Fruit fly (Drosophila melanogaster) whole organism: ENCODE data around the gene CG42553.

Experiments used
- CG8478 ChIP-seq: fragments of >200 bp; optimal IDR thresholded peaks from 2 replicates; lab custom pipeline; 2018; ENCODE audit warnings: inconsistent platforms
- Dll ChIP-seq: fragments of >200 bp; optimal IDR thresholded peaks from 2 replicates; lab custom pipeline; 2017
- EcR ChIP-seq, 2 experiments: fragments of >200 bp; optimal IDR thresholded peaks; 2 replicates each; lab custom pipeline; 2017; ENCODE audit warnings: missing biosample characterization in 2 of 2, missing genetic modification characterization in 2 of 2, missing genetic modification reagents in 2 of 2
- pan ChIP-seq: fragments of >200 bp; optimal IDR thresholded peaks from 2 replicates; lab custom pipeline; 2017
- psq ChIP-seq: fragments of >200 bp; optimal IDR thresholded peaks from 2 replicates; lab custom pipeline; 2017
- usp ChIP-seq: fragments of >200 bp; optimal IDR thresholded peaks from 2 replicates; lab custom pipeline; 2017; ENCODE audit warnings: missing biosample characterization, missing genetic modification characterization, mixed read lengths

The CG42553 gene

DNA sequence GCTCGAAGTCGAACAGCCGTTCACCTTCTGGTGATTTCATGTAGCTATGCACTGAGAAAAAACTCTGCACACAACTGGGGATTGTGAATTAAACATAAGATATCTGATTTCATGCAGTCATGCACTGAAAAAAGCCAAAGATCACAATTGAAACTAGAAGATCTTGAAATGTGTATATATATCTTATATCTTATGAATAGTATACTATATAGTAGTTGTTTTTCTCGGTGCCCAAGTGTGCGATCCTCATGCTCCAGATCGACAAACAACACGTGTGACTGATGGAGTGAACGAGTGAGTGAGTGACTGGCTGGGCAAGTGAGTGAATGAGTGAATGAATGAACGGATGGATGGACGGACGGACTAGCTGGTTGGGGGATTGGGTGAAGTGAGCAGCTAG lies 11.9 kb upstream of the CG42553 start:
- TF ChIP-seq EcR (GFP tag; optimal IDR thresholded peaks at IDR 0.05; lab: Kevin White, UChicago) (no peak), CG8478 (lab: Kevin White, UChicago) (no peak), psq (lab: Kevin White, UChicago) (no peak), usp (GFP tag; lab: Kevin White, UChicago) (no peak)

DNA sequence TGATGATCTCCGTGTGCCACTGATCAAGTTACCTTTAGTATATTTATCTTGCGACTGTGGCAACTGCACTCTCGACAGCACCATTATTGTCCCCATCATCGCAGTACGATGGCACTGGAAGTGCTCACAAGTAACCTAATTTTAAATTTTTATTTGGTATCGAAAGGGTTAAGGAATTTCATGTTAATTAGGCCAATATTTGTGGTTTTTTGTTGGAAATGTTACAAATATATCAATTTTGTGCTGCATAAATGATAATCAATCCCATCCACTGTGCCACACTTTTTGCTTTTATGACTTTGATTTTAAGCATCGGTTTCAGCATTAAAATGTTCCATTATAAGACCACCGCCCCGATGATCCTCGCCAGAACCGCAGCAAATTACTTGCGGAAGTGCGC lies 11.3 kb upstream of the CG42553 start:
- TF ChIP-seq pan (no peak), CG8478 (lab: Kevin White, UChicago) (no peak), EcR (GFP tag; optimal IDR thresholded peaks at IDR 0.05; lab: Kevin White, UChicago) (no peak), psq (lab: Kevin White, UChicago) (no peak), Dll (lab: Kevin White, UChicago) (no peak), usp (GFP tag; lab: Kevin White, UChicago) (no peak)

DNA sequence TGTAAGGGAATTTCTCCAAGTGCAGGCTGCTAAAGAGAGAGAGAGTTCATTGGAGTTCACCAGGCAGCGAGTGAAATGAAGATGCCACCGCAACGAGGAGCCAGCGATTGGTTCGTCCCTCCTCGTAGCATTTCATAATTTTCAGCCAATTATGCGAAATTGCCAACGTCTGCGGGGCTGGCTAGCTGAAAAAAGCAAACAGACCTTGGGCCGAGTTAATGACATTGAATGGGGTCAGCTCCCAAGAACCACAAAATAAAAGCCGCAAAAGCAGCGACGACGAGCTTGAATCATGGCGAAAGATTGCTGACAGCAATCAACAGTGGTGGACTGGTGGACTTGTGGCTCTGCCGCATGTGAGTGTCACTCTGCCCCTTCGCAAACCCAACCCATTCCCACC lies 10.3 kb upstream of the CG42553 start:
- TF ChIP-seq CG8478 (lab: Kevin White, UChicago): no peak
- no peak for TF ChIP-seq usp (GFP tag; lab: Kevin White, UChicago)
- no peak for TF ChIP-seq Dll (lab: Kevin White, UChicago)
- TF ChIP-seq psq (lab: Kevin White, UChicago): no peak
- no peak for TF ChIP-seq pan

DNA sequence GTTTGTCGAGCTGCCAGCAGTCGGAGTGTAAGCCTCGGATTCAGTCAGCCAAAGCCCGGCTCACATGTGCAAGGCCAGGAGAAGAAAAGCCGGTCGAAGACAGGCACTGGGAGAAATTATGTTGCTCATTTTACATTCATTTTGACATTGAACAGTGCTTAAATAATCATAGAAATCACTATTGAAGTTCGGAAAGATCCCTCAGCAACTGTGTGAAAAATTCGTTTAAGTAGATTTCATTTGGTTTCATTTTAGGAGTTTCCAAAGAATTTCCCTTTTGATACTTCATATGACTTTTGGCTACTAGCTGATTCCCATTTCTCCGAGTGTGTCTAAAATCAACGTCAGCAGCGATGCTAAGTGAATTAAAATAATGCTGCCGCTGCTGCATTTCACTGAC lies 9.4 kb upstream of the CG42553 start:
- TF ChIP-seq Dll (lab: Kevin White, UChicago) (no peak), usp (GFP tag; lab: Kevin White, UChicago) (no peak), psq (lab: Kevin White, UChicago) (no peak), CG8478 (lab: Kevin White, UChicago) (no peak), EcR (GFP tag; optimal IDR thresholded peaks at IDR 0.05; lab: Kevin White, UChicago) (no peak), pan (no peak)

DNA sequence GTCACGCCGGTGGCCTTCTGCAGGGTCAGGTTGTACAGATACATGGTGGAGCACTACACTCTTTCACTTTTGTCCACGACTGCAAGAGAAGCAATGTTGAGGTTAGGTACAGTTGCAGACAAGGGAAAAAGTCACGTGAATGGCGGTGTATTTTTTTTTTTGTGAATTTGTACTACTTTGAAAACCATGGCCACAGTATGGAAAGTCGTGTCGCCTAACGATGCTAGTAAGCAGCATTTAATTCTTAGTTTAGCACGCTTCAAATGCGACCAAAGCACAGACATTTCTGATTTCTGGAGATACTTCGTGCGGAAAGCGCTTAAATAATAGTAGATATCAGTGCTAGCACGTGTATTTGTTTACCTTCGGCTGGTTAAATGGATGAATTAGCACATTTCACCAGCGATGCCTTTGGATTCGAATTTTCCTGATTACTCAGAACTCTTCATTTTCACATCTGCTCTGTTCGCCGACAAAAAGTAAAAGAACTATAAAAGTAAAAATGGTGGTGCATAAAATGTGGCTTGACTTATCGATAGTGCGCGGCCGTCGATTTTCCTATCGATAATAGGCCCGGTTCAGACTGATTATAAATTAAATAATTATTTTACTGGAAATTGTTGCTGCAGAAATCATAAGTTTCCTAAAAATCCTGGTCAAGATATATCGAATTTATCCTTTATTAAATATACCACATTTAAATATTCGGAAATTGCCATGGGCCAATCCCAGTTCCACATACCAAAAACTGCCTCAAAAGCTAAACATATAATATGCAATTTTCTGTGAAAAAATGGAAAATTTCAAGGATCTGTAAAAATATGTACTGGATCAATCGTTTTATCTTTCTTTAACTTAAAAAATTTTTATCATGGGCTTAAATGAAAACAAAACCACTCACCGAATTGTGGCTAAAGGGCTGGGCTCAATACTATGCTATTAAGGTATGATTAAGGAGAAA lies 716 bp upstream of the CG42553 start, which contains the start of gene Sf3b3:
Gene Sf3b3, minus strand, starts transcription at position 489 of the 961 bp plus-strand sequence.
- no peak for TF ChIP-seq usp (GFP tag; lab: Kevin White, UChicago)
- TF ChIP-seq Dll (lab: Kevin White, UChicago): no peak
- TF ChIP-seq psq (lab: Kevin White, UChicago): no peak
- TF ChIP-seq pan: no peak
- TF ChIP-seq EcR (GFP tag; optimal IDR thresholded peaks at IDR 0.05; lab: Kevin White, UChicago): no peak
- TF ChIP-seq CG8478 (lab: Kevin White, UChicago): no peak

DNA sequence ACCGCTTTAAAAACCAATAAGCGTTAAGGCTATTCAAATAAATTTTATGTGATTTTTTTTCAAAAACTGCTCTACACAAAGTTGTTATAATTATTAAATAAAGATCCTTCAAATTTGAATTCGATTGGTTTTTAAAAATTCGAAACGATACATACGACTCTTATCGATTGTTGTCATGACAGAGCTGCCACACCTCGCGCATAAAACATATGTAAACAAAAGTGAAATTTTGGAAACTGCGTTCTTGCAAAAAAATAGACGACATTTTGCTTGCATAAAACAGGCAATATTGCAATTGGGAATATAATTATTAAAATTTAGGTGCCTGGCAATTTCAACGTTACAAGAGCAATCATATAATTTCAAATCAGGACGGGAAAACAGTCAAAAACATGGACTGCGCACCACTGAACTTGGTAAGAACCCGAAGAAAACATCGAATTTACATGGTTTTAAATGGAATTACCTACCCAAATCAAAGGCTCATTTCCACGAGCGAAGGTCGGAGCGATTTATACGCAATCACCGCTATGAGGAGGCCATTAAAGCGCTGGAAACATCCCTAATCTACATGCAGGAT lies 1.7 kb downstream of the CG42553 start, which contains the start of gene CG42554:
Gene CG42554, plus strand, starts transcription at position 229 of the 580 bp plus-strand sequence.
- TF ChIP-seq psq (lab: Kevin White, UChicago): no peak

DNA sequence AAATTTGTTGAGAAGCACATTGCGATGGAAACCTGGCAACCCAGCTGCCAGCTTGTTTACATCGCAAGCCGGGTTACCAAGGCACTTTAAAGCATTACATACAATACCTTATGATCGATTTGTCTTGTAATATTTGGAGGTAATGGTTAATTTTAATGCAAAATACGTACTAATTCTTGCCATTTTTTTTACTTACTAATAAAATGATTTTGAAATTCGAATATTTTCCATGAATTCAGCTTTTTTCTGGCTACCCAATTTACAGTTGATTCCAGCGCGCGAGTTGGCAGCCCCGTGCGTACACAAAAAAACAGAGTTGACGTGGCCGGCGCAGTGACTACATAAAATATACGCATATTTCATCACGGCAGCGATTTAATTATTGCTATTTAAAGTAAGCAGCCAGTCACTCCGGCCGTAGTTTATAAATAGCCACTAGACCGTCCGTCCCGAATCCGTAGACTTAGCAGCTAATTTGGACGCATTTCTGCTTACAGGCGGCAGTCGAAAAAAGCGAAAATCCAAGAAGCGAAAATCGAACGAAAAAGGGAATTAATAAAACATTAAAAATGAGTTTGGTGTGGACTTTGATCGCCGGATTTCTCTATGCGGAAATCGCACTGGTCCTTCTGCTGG lies 3.8 kb downstream of the CG42553 start, which contains the start of the genes CG13901 and CG13887:
Gene CG13901, minus strand, starts transcription at position 270 of the 636 bp plus-strand sequence.
Gene CG13887, plus strand, starts transcription at position 310 of the 636 bp plus-strand sequence.
- TF ChIP-seq Dll (lab: Kevin White, UChicago) (no peak), psq (lab: Kevin White, UChicago) (no peak), CG8478 (lab: Kevin White, UChicago) (no peak), EcR (GFP tag; optimal IDR thresholded peaks at IDR 0.05; lab: Kevin White, UChicago) (no peak), usp (GFP tag; lab: Kevin White, UChicago) (no peak), pan (no peak)

DNA sequence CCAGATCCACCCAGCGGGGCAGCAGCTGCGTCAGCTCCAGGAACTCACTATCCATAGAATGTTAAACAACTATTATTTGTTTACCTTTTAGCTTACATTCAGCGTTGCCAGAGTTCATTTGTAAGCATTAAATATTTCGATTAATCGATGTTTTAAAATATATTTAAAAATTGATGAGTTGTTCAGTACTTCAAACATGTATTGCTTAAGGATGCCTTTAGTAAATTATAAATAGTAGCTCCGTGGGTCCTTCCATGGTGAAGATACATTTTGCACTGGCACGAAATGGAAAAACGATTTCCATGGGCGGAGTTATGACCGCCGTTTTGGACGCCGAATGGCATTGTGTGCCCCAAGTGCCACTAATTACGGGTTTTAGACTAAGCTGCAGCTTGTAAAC lies 7.4 kb downstream of the CG42553 start, which contains the start of the genes JMJD5 and Gr61a:
Gene JMJD5, minus strand, starts transcription at position 101 of the 400 bp plus-strand sequence.
Gene Gr61a, plus strand, starts transcription at position 192 of the 400 bp plus-strand sequence.
- TF ChIP-seq Dll (lab: Kevin White, UChicago) (no peak), EcR (GFP tag; optimal IDR thresholded peaks at IDR 0.05; lab: Kevin White, UChicago) (no peak), CG8478 (lab: Kevin White, UChicago) (no peak), pan (no peak), usp (GFP tag; lab: Kevin White, UChicago) (no peak), psq (lab: Kevin White, UChicago) (no peak)

DNA sequence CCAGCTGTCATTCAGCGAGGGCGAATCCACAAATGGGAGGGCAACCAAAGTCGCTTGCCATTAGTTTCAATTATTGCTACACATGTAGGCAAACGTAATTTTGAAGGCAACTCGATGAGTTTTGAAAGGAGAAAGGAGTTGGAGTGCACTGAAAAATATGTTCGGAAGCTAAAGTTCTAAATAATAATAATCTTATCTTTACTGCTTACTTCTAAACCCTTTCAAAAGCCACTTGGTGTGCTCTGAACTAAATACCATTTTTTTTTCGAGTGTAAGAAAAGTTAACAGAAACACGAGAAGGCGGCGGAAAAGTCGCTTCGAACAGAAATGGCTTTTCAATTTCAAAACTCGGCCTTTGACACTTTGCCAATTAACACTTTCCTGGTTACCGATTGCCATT lies 9.7 kb downstream of the CG42553 start, which contains the start of gene Cep290:
Gene Cep290, plus strand, starts transcription at position 301 of the 400 bp plus-strand sequence.
- no peak for TF ChIP-seq usp (GFP tag; lab: Kevin White, UChicago)
- TF ChIP-seq CG8478 (lab: Kevin White, UChicago): no peak
- no peak for TF ChIP-seq pan
- TF ChIP-seq psq (lab: Kevin White, UChicago): no peak
- no peak for TF ChIP-seq EcR (GFP tag; optimal IDR thresholded peaks at IDR 0.05; lab: Kevin White, UChicago)
- TF ChIP-seq Dll (lab: Kevin White, UChicago): no peak

DNA sequence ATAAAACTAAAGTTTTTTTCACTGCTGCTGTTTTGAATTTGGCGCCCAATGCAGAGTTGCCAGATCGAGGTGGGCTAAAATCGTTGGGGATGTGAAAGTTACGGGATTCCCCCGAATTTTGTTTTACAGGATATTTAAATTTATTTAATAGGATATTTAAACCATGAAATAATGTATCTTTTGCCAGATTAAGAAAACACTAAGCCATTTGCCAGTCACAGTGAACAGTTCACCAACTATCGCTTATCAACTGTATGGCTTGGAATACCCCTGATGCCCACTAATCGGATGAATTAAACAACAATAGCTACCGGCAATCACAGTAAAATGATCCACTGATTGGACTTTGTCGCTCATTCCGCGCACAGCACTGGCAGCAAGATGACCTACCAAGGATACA lies 17.2 kb downstream of the CG42553 start, which contains the start of gene Dci:
Gene Dci, plus strand, starts transcription at position 286 of the 400 bp plus-strand sequence.
- TF ChIP-seq psq (lab: Kevin White, UChicago) (no peak), pan (no peak), CG8478 (lab: Kevin White, UChicago) (no peak), EcR (GFP tag; optimal IDR thresholded peaks at IDR 0.05; lab: Kevin White, UChicago) (no peak), usp (GFP tag; lab: Kevin White, UChicago) (no peak), Dll (lab: Kevin White, UChicago) (no peak)

DNA sequence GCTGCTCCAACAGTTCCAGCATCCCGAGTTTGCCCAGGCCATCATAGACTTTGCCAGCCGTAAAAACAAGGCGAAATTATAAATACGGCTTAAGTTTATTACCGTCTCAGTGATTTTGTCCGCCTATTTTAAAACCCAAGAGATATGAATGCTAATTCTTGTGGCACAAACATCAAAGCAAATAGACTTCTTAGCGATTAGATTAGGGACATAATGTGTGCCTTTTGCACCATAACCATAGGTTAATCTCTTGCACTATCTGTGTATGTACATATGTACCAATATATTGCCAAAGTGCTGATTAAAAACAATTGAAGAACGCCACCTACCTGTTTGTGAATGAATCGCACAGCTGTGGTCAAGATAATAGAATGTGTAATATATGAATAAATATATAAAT lies 18.4 kb downstream of the CG42553 start:
- TF ChIP-seq pan (no peak), EcR (GFP tag; optimal IDR thresholded peaks at IDR 0.05; lab: Kevin White, UChicago) (no peak), Dll (lab: Kevin White, UChicago) (no peak), CG8478 (lab: Kevin White, UChicago) (no peak), psq (lab: Kevin White, UChicago) (no peak)
